Worm (Caenorhabditis elegans) whole organism, late embryonic: ENCODE data around the gene nlp-46.

ENCODE experiments used
- F13H6.1 ChIP-seq: sonication (generic microtip); optimal IDR thresholded peaks from 2 replicates; lab custom pipeline; 2016; ENCODE audit warnings: missing genetic modification characterization, missing compliant biosample characterization
- T23F11.4 ChIP-seq: fragments of 200-800 bp; sonication (Bioruptor generic); optimal IDR thresholded peaks from 2 replicates; lab custom pipeline; 2018; ENCODE audit warnings: mild to moderate bottlenecking, missing genetic modification characterization, missing compliant biosample characterization
- Y22D7AL.16 ChIP-seq: sonication (generic microtip); optimal IDR thresholded peaks from 2 replicates; lab custom pipeline; 2016; ENCODE audit warnings: missing genetic modification characterization, missing compliant biosample characterization
- ahr-1 ChIP-seq: sonication (generic microtip); optimal IDR thresholded peaks from 2 replicates; lab custom pipeline; 2016; ENCODE audit warnings: missing genetic modification characterization, missing compliant biosample characterization
- ceh-18 ChIP-seq: sonication (generic microtip); optimal IDR thresholded peaks from 2 replicates; lab custom pipeline; 2016; ENCODE audit warnings: missing genetic modification characterization, missing compliant biosample characterization
- ceh-2 ChIP-seq: sonication (generic microtip); optimal IDR thresholded peaks from 2 replicates; lab custom pipeline; 2016; ENCODE audit warnings: missing genotype, missing genetic modification characterization, missing compliant biosample characterization
- ceh-22 ChIP-seq: sonication (generic microtip); optimal IDR thresholded peaks from 2 replicates; lab custom pipeline; 2017; ENCODE audit warnings: missing biosample characterization, missing genetic modification characterization
- ceh-30 ChIP-seq: fragments of 150-350 bp; optimal IDR thresholded peaks from 2 replicates; lab custom pipeline; 2014; ENCODE audit warnings: missing biosample characterization, missing genetic modification characterization
- ceh-34 ChIP-seq: sonication (generic microtip); optimal IDR thresholded peaks from 2 replicates; lab custom pipeline; 2016; ENCODE audit warnings: mild to moderate bottlenecking, missing genetic modification characterization, missing compliant biosample characterization
- che-1 ChIP-seq: sonication (generic microtip); optimal IDR thresholded peaks from 2 replicates; lab custom pipeline; 2016; ENCODE audit warnings: mild to moderate bottlenecking, missing genetic modification characterization, missing compliant biosample characterization
- dmd-4 ChIP-seq: sonication (generic microtip); optimal IDR thresholded peaks from 2 replicates; lab custom pipeline; 2016; ENCODE audit warnings: borderline replicate concordance, missing genetic modification characterization, missing compliant biosample characterization
- dve-1 ChIP-seq: sonication (generic microtip); optimal IDR thresholded peaks from 2 replicates; lab custom pipeline; 2017; ENCODE audit warnings: antibody characterized with exemption, mild to moderate bottlenecking, missing genetic modification characterization, missing compliant biosample characterization
- elt-2 ChIP-seq: sonication (generic microtip); optimal IDR thresholded peaks from 2 replicates; lab custom pipeline; 2016; ENCODE audit warnings: missing genetic modification reagents, missing genetic modification characterization, missing compliant biosample characterization
- fax-1 ChIP-seq: sonication (generic microtip); optimal IDR thresholded peaks from 2 replicates; lab custom pipeline; 2016; ENCODE audit warnings: missing genotype, missing genetic modification characterization, missing compliant biosample characterization
- fkh-10 ChIP-seq: fragments of 150-350 bp; optimal IDR thresholded peaks from 2 replicates; lab custom pipeline; 2014; ENCODE audit warnings: missing biosample characterization, missing genetic modification reagents, missing genetic modification characterization
- hlh-13 ChIP-seq: fragments of 200-800 bp; sonication (Bioruptor generic); optimal IDR thresholded peaks from 2 replicates; lab custom pipeline; 2018; ENCODE audit warnings: mild to moderate bottlenecking, missing genetic modification characterization, missing compliant biosample characterization
- hlh-15 ChIP-seq: sonication (generic microtip); optimal IDR thresholded peaks from 2 replicates; lab custom pipeline; 2016; ENCODE audit warnings: missing genetic modification characterization, missing compliant biosample characterization
- hlh-30 ChIP-seq: sonication (generic microtip); optimal IDR thresholded peaks from 2 replicates; lab custom pipeline; 2017; ENCODE audit warnings: antibody characterized with exemption, missing genetic modification characterization, missing compliant biosample characterization; ENCODE audit not compliant: insufficient read depth
- hlh-8 ChIP-seq: sonication (generic microtip); optimal IDR thresholded peaks from 2 replicates; lab custom pipeline; 2016; ENCODE audit warnings: missing genotype, missing genetic modification characterization, missing compliant biosample characterization
- lin-11 ChIP-seq: fragments of 200-800 bp; sonication (Bioruptor generic); optimal IDR thresholded peaks from 2 replicates; lab custom pipeline; 2018; ENCODE audit warnings: mild to moderate bottlenecking, missing genetic modification characterization, missing compliant biosample characterization
- mec-3 ChIP-seq: sonication (generic microtip); optimal IDR thresholded peaks from 2 replicates; lab custom pipeline; 2016; ENCODE audit warnings: borderline replicate concordance, missing genetic modification characterization, missing compliant biosample characterization
- nhr-11 ChIP-seq: fragments of 150-350 bp; optimal IDR thresholded peaks from 2 replicates; lab custom pipeline; 2014; ENCODE audit warnings: missing biosample characterization, missing genetic modification characterization
- nhr-232 ChIP-seq: sonication (generic microtip); optimal IDR thresholded peaks from 2 replicates; lab custom pipeline; 2016; ENCODE audit warnings: missing genetic modification characterization, missing compliant biosample characterization
- npax-4 ChIP-seq: sonication (generic microtip); optimal IDR thresholded peaks from 2 replicates; lab custom pipeline; 2016; ENCODE audit warnings: missing genetic modification characterization, missing compliant biosample characterization
- pat-9 ChIP-seq: fragments of 200-800 bp; sonication (Bioruptor generic); optimal IDR thresholded peaks from 2 replicates; lab custom pipeline; 2018; ENCODE audit warnings: mild to moderate bottlenecking, missing genetic modification characterization, moderate library complexity, missing compliant biosample characterization
- pax-1 ChIP-seq: fragments of 150-350 bp; optimal IDR thresholded peaks from 2 replicates; lab custom pipeline; 2014; ENCODE audit warnings: missing biosample characterization, missing genetic modification characterization
- pha-2 ChIP-seq: sonication (generic microtip); optimal IDR thresholded peaks from 2 replicates; lab custom pipeline; 2017; ENCODE audit warnings: mild to moderate bottlenecking, missing genetic modification characterization, missing compliant biosample characterization
- pha-4 ChIP-seq: fragments of 150-350 bp; optimal IDR thresholded peaks from 2 replicates; lab custom pipeline; 2018; ENCODE audit warnings: missing biosample characterization, missing genetic modification reagents, missing genetic modification characterization
- pros-1 ChIP-seq: fragments of 150-350 bp; optimal IDR thresholded peaks from 2 replicates; lab custom pipeline; 2014; ENCODE audit warnings: missing biosample characterization, missing genetic modification reagents, missing genetic modification characterization
- rnt-1 ChIP-seq: sonication (generic microtip); optimal IDR thresholded peaks from 2 replicates; lab custom pipeline; 2016; ENCODE audit warnings: missing genetic modification characterization, missing compliant biosample characterization
- sox-4 ChIP-seq: sonication (generic microtip); optimal IDR thresholded peaks from 2 replicates; lab custom pipeline; 2017; ENCODE audit warnings: mild to moderate bottlenecking, missing genetic modification characterization, inconsistent platforms, missing compliant biosample characterization
- syd-9 ChIP-seq: sonication (generic microtip); optimal IDR thresholded peaks from 2 replicates; lab custom pipeline; 2016; ENCODE audit warnings: mild to moderate bottlenecking, missing genetic modification characterization, moderate library complexity, missing compliant biosample characterization
- tbx-7 ChIP-seq: sonication (generic microtip); optimal IDR thresholded peaks from 2 replicates; lab custom pipeline; 2016; ENCODE audit warnings: missing genotype, missing genetic modification characterization, missing compliant biosample characterization
- unc-55 ChIP-seq: sonication (generic microtip); optimal IDR thresholded peaks from 2 replicates; lab custom pipeline; 2017; ENCODE audit warnings: missing biosample characterization, missing genetic modification reagents, missing genetic modification characterization
- zip-5 ChIP-seq: sonication (generic microtip); optimal IDR thresholded peaks from 2 replicates; lab custom pipeline; 2016; ENCODE audit warnings: missing genetic modification characterization, missing compliant biosample characterization

Gene nlp-46

DNA sequence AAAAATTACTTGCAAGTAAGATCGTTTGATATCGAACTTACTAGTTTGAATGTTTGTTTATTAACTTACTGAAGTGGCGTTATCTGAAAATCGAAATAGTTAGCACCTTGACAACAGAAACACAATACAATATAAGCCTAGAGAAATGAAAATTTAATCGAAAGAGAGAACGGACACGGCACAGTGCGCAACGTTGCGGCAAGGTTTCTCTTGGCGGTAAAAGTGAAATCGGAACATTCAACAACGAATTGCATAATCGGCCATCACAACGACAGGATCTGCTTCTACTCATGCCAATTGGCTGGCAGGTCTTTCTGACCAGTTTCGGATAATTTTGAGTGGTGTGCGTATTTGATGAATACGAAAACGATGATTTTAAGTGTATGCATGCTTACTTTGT, 19.4 kb upstream of the nlp-46 start, which contains the start of gene dyf-4:
Gene dyf-4, minus strand, starts transcription at position 213 of the 400 bp plus-strand sequence.
- TF ChIP-seq fax-1 (tag; lab: Kevin White, UChicago) = no peak
- TF ChIP-seq nhr-232 (tag; lab: Kevin White, UChicago) = no peak
- TF ChIP-seq dmd-4 (tag; lab: Kevin White, UChicago) = no peak
- TF ChIP-seq rnt-1 = no peak
- no peak for TF ChIP-seq pax-1 (tag; lab: Kevin White, UChicago)
- no peak for TF ChIP-seq hlh-30 (tag; lab: Kevin White, UChicago)
- TF ChIP-seq sox-4 (tag; lab: Kevin White, UChicago) = no peak
- TF ChIP-seq, all 69 proteins: peak for 0

DNA sequence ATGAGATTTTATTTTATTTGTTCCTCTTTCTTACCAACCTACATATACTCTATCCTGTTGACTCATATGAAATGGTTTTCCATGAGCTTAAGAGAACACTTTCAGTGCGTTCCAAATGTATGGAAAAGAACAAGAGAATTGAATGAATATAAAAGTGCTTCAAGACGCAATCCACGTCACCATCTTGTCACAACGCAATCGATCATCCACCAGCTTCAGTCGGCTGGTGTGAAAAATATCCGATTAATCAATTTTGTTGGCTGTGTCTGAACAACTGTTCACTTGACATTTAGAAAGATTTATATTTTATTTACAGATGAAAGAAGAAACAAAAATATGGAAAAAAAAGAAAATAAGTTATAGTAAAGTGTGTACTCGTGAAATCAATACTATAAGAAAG, 17.3 kb upstream of the nlp-46 start:
- TF ChIP-seq lin-11 (no peak), unc-55 (peak; percentile 79)

DNA sequence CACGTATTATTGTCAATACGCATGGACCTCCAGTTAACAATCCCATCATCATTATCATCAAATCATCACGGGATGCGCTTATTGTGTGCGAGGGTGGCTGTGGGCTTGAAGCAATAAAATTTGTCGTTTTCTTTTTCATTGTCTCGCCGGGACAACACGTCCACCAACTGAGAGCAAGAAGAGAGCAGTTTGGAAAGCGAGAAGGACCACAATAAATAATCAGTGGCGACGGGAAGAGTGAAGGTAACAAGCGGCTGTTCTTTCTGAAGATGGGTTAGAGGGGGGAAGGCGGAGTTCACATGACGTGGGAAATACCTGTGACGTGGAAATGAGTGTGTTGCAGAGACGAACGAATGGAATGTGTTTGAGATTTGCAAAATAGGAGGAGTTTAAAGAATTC, 12.7 kb upstream of the nlp-46 start:
- no peak for TF ChIP-seq hlh-30 (tag; lab: Kevin White, UChicago)
- peak; percentile 88 for TF ChIP-seq rnt-1
- peak; percentile 0 for TF ChIP-seq ceh-34 (tag; lab: Kevin White, UChicago)
- peak; percentile 75 for TF ChIP-seq unc-55
- peak; percentile 86 for TF ChIP-seq ceh-18 (tag; lab: Kevin White, UChicago)
- no peak for TF ChIP-seq ahr-1 (tag; lab: Kevin White, UChicago)

DNA sequence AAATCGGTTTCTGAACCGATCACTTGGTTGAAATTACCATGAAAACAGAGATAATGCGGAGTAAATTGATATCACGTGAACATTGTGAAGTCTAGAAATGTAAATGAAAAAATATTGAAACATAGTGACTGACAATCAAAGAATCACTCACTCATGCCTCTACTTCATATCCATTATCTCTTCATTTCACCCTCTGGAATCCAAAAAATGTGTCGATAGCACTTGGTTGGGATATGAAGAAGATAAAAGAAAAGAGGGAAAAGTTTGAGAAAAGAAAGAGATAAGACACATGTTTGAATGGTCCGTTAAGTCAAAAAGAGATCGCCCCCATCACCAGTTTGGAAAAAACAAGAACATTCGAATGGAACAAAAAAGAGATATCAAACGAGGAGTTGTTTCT, 11.7 kb upstream of the nlp-46 start:
- TF ChIP-seq ceh-30 (tag; lab: Kevin White, UChicago) (no peak), unc-55 (peak; percentile 57), hlh-8 (tag; lab: Kevin White, UChicago) (no peak), mec-3 (tag; lab: Kevin White, UChicago) (no peak), ceh-18 (tag; lab: Kevin White, UChicago) (peak; percentile 54), ceh-22 (tag; lab: Kevin White, UChicago) (no peak), nhr-11 (no peak)

DNA sequence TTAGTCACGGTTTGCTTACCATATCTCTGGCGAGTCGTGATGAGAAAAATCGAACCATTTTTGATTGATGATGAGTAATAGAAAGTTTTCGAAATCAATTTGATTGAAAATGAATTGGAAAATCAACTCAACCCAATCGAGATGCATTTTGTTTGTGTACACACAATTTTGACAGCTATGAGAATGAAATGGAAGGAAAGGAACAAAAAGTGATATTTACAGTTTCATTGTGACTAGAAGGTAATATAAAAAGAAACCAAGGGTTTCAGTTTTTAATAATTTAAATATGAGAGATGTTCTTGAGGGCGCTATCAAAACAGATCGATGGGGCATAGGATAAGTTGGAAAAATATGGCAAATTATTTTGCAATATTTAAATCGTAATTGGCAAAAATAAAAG, 11.1 kb upstream of the nlp-46 start, which contains the start of gene cal-1:
Gene cal-1, minus strand, starts transcription at position 101 of the 400 bp plus-strand sequence.
- TF ChIP-seq hlh-13 (GFP tag; lab: Kevin White, UChicago) (no peak), dve-1 (tag; lab: Kevin White, UChicago) (no peak), che-1 (no peak), ahr-1 (tag; lab: Kevin White, UChicago) (no peak), zip-5 (tag; lab: Kevin White, UChicago) (no peak), hlh-15 (tag; lab: Kevin White, UChicago) (no peak), T23F11.4 (GFP tag; lab: Kevin White, UChicago) (no peak), hlh-30 (tag; lab: Kevin White, UChicago) (no peak), Y22D7AL.16 (tag; lab: Kevin White, UChicago) (no peak), pax-1 (tag; lab: Kevin White, UChicago) (no peak), npax-4 (no peak), ceh-2 (tag; lab: Kevin White, UChicago) (no peak), tbx-7 (tag; lab: Kevin White, UChicago) (no peak), pha-2 (no peak), fkh-10 (GFP tag; lab: Kevin White, UChicago) (no peak), ceh-30 (tag; lab: Kevin White, UChicago) (no peak), hlh-8 (tag; lab: Kevin White, UChicago) (no peak), pat-9 (no peak), pros-1 (tag; lab: Kevin White, UChicago) (no peak), syd-9 (tag; lab: Kevin White, UChicago) (no peak)
- TF ChIP-seq, all 69 proteins: peak for 0

DNA sequence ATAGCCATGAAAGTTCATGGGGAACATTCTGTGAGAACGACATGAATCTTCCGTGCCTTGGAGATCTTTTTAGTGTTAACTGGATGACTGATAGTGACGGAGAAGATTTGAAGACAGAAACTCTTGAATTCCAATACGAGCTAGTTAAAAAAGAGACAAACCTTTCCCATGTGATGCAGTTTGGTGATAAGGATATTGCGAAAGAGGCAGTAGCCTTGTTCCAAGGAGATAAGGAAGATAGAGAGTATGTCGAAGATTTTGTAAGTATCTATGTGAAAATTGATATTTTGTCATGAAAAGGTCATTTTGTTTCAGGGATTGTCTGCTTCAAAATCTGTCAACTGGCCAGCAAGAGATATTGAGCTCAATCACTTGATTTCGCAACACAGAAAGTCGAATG, 7.8 kb upstream of the nlp-46 start:
- TF ChIP-seq elt-2 (tag; lab: Kevin White, UChicago) (peak; percentile 67), F13H6.1 (no peak), ceh-22 (tag; lab: Kevin White, UChicago) (no peak), ceh-2 (tag; lab: Kevin White, UChicago) (no peak), nhr-11 (no peak), pha-4 (tag; lab: Kevin White, UChicago) (no peak), lin-11 (no peak)
